Fruit fly (Drosophila melanogaster): ENCODE data around the gene CG43965.

The CG43965 gene

dm6 chr3L:8751262-8751661, 25.7 kb upstream of the CG43965 start (continued):
- peak; percentile 58 for TF ChIP-seq CG2875 (GFP tag; optimal IDR thresholded peaks at IDR 0.05)
- no peak for TF ChIP-seq CG3847 (GFP tag; IDR thresholded peaks at IDR 0.05)
- TF ChIP-seq Ets97D (GFP tag; optimal IDR thresholded peaks at IDR 0.05): no peak
- TF ChIP-seq gt (GFP tag; IDR thresholded peaks at IDR 0.05): no peak
- no peak for TF ChIP-seq Myb (GFP tag; optimal IDR thresholded peaks at IDR 0.05)
- peak; percentile 3 for TF ChIP-seq p53 (GFP tag; optimal IDR thresholded peaks at IDR 0.05)
- TF ChIP-seq fd64A (GFP tag; optimal IDR thresholded peaks at IDR 0.05): peak; percentile 0
- TF ChIP-seq Ets65A (GFP tag): peak; percentile 21
- TF ChIP-seq CG13624 (GFP tag; optimal IDR thresholded peaks at IDR 0.05): peak; percentile 8
- TF ChIP-seq H15 (GFP tag; IDR thresholded peaks at IDR 0.05): peak; percentile 34; the same call in 1 of the 3 replicates
- TF ChIP-seq zfh1 (GFP tag; IDR thresholded peaks at IDR 0.05): peak; percentile 67; the same call in 2 of the 3 replicates
- peak; percentile 44 for TF ChIP-seq HHEX (GFP tag; optimal IDR thresholded peaks at IDR 0.05)
- peak; percentile 67; the same call in 2 of the 3 replicates for TF ChIP-seq ken (GFP tag; IDR thresholded peaks at IDR 0.05)
- TF ChIP-seq stc (GFP tag; IDR thresholded peaks at IDR 0.05): peak; percentile 59; the same call in 1 of the 2 replicates
- TF ChIP-seq ap (GFP tag; IDR thresholded peaks at IDR 0.05): peak; percentile 52; the same call in 1 of the 2 replicates
- TF ChIP-seq ase (GFP tag; IDR thresholded peaks at IDR 0.05): no peak
- TF ChIP-seq CG4328 (GFP tag; optimal IDR thresholded peaks at IDR 0.05): no peak
- peak; percentile 48 for TF ChIP-seq gcm (GFP tag; optimal IDR thresholded peaks at IDR 0.05)
- TF ChIP-seq CG14860 (GFP tag; IDR thresholded peaks at IDR 0.05; ENCODE audit: partially characterized antibody): no peak
- peak; percentile 61 for TF ChIP-seq salm (tag; optimal IDR thresholded peaks at IDR 0.05)
- no peak for TF ChIP-seq corto (GFP tag; optimal IDR thresholded peaks at IDR 0.05)
- peak; percentile 2 for TF ChIP-seq ERR (GFP tag; optimal IDR thresholded peaks at IDR 0.05)
- TF ChIP-seq ind (GFP tag; optimal IDR thresholded peaks at IDR 0.05): peak; percentile 44
- no peak for TF ChIP-seq MTF-1 (GFP tag; optimal IDR thresholded peaks at IDR 0.05; ENCODE audit: borderline replicate concordance)
- peak; percentile 54 for TF ChIP-seq CG15269 (tag; optimal IDR thresholded peaks at IDR 0.05)
- peak; percentile 10 for TF ChIP-seq Atf3 (GFP tag; optimal IDR thresholded peaks at IDR 0.05)
- no peak for TF ChIP-seq her (GFP tag; optimal IDR thresholded peaks at IDR 0.05)
- peak; percentile 65 for TF ChIP-seq HLH3B (GFP tag; IDR thresholded peaks at IDR 0.05)
- TF ChIP-seq Fer3 (tag; optimal IDR thresholded peaks at IDR 0.05): peak; percentile 41
- peak; percentile 74 for TF ChIP-seq CG2678 (tag; optimal IDR thresholded peaks at IDR 0.05)
- TF ChIP-seq prd (optimal IDR thresholded peaks at IDR 0.05): no peak
- peak; percentile 48; the same call in 1 of the 3 replicates for TF ChIP-seq prd (GFP tag; IDR thresholded peaks at IDR 0.05)
- peak; percentile 83 for TF ChIP-seq ci (GFP tag; IDR thresholded peaks at IDR 0.05)
- TF ChIP-seq sima (GFP tag; optimal IDR thresholded peaks at IDR 0.05): no peak
- TF ChIP-seq CG6813 (GFP tag; optimal IDR thresholded peaks at IDR 0.05): peak; percentile 40
- TF ChIP-seq Blimp-1 (GFP tag; optimal IDR thresholded peaks at IDR 0.05): peak; percentile 71
- TF ChIP-seq CG8944 (GFP tag; optimal IDR thresholded peaks at IDR 0.05): peak; percentile 23
- TF ChIP-seq dmrt99B (tag; optimal IDR thresholded peaks at IDR 0.05): peak; percentile 81
- TF ChIP-seq tio (GFP tag; optimal IDR thresholded peaks at IDR 0.05): peak; percentile 15
- TF ChIP-seq jing (GFP tag; optimal IDR thresholded peaks at IDR 0.05): peak; percentile 2
- TF ChIP-seq Rx (GFP tag; IDR thresholded peaks at IDR 0.05): peak; percentile 43
- TF ChIP-seq ash1 (GFP tag; optimal IDR thresholded peaks at IDR 0.05): no peak
- TF ChIP-seq nerfin-1 (tag; optimal IDR thresholded peaks at IDR 0.05): no peak
- TF ChIP-seq CG15601 (tag; optimal IDR thresholded peaks at IDR 0.05): peak; percentile 28
- no peak for TF ChIP-seq Lpt (GFP tag; optimal IDR thresholded peaks at IDR 0.05)
- no peak for TF ChIP-seq CTCF (GFP tag; optimal IDR thresholded peaks at IDR 0.05)
- 0 out of 2 replicates have a peak, but pooled peaks have one; percentile 4 for TF ChIP-seq Gsc (GFP tag; IDR thresholded peaks at IDR 0.05)
- TF ChIP-seq CG10267 (tag; optimal IDR thresholded peaks at IDR 0.05): peak; percentile 41
- TF ChIP-seq CG18262 (tag; optimal IDR thresholded peaks at IDR 0.05): peak; percentile 65
- TF ChIP-seq onecut (GFP tag; IDR thresholded peaks at IDR 0.05): peak; percentile 40; the same call in 1 of the 2 replicates
- TF ChIP-seq CG10462 (GFP tag; optimal IDR thresholded peaks at IDR 0.05): peak; percentile 3
- peak; percentile 73 for TF ChIP-seq sisA (GFP tag; IDR thresholded peaks at IDR 0.05)
